Fruit fly (Drosophila melanogaster): ENCODE results near the gene CG17328.

dm6 chr2L:16340268-16340667 is 40.5 kb downstream of the CG17328 start, which contains the start of gene CG42266:
- no peak for TF ChIP-seq EcR (GFP tag; optimal IDR thresholded peaks at IDR 0.05)
- no peak for TF ChIP-seq psq (optimal IDR thresholded peaks at IDR 0.05)
- TF ChIP-seq usp (GFP tag; optimal IDR thresholded peaks at IDR 0.05): no peak
- no peak for TF ChIP-seq pan (optimal IDR thresholded peaks at IDR 0.05)
